Worm (Caenorhabditis elegans) whole organism, young adult: ENCODE results near the gene ptr-5.

Experiments used
- Y67H2A.10 ChIP-seq: fragments of 200-800 bp; sonication (Bioruptor generic); conservative IDR thresholded peaks from 2 replicates; pipeline ENCODE4 v1.3.6; 2022; ENCODE audit warnings: missing genetic modification reagents, missing genetic modification characterization, missing compliant biosample characterization
- hrde-1 ChIP-seq: sonication (generic microtip); optimal IDR thresholded peaks from 2 replicates; lab custom pipeline; 2016; ENCODE audit warnings: missing genetic modification characterization, mild to moderate bottlenecking, missing compliant biosample characterization, moderate library complexity, missing genotype, missing genetic modification reagents, borderline replicate concordance

ce11 chrX:17336354-17336753, 18.0 kb downstream of the ptr-5 start, which contains the start of gene C53C11.2:
- no peak for TF ChIP-seq Y67H2A.10 (GFP tag; lab: Robert Waterston, UW)
- TF ChIP-seq hrde-1 (tag; lab: Kevin White, UChicago): no peak
